Fruit fly (Drosophila melanogaster) whole organism, embryonic: ENCODE measurements around the gene CG6012.

ENCODE experiments used
- Antp ChIP-seq: fragments of 200-800 bp; sonication (Bioruptor generic); optimal IDR thresholded peaks from 3 replicates; lab custom pipeline; 2016; ENCODE audit warnings: missing biosample characterization, missing genetic modification characterization
- Atf-2 ChIP-seq: fragments of 200-800 bp; sonication (Bioruptor generic); optimal IDR thresholded peaks from 2 replicates; lab custom pipeline; 2016; ENCODE audit warnings: missing biosample characterization, missing genetic modification characterization
- BtbVII ChIP-seq: fragments of 200-800 bp; sonication (Bioruptor generic); optimal IDR thresholded peaks from 3 replicates; lab custom pipeline; 2017; ENCODE audit warnings: missing biosample characterization, mild to moderate bottlenecking, missing genetic modification characterization
- CG10979 ChIP-seq: fragments of 200-800 bp; sonication (Bioruptor generic); optimal IDR thresholded peaks from 2 replicates; lab custom pipeline; 2018; ENCODE audit warnings: missing biosample characterization, mild to moderate bottlenecking, missing genetic modification characterization, moderate library complexity
- CG11093 ChIP-seq: fragments of 200-800 bp; sonication (Bioruptor generic); IDR thresholded peaks from 3 replicates; pipeline ENCODE4 v1.3.6; 2022; ENCODE audit warnings: missing biosample characterization, missing genetic modification characterization
- CG13424 ChIP-seq: fragments of 200-800 bp; sonication (Bioruptor generic); optimal IDR thresholded peaks from 2 replicates; lab custom pipeline; 2019; ENCODE audit warnings: missing biosample characterization, mild to moderate bottlenecking, missing genetic modification characterization, moderate library complexity
- CG14014 ChIP-seq: fragments of 200-800 bp; sonication (Bioruptor generic); IDR thresholded peaks from 2 replicates; pipeline ENCODE4 v1.3.6; 2022; ENCODE audit warnings: missing biosample characterization, missing genetic modification characterization
- CG15269 ChIP-seq: fragments of 200-800 bp; sonication (Bioruptor generic); optimal IDR thresholded peaks from 2 replicates; lab custom pipeline; 2018; ENCODE audit warnings: missing biosample characterization, mild to moderate bottlenecking, missing genetic modification characterization, moderate library complexity
- CG15514 ChIP-seq: fragments of 200-800 bp; sonication (Bioruptor generic); optimal IDR thresholded peaks from 3 replicates; lab custom pipeline; 2017; ENCODE audit warnings: missing biosample characterization, missing genetic modification characterization, mild to moderate bottlenecking, moderate library complexity, missing genetic modification reagents
- CG1647 ChIP-seq: fragments of 200-800 bp; sonication (Bioruptor generic); optimal IDR thresholded peaks from 3 replicates; lab custom pipeline; 2016; ENCODE audit warnings: missing biosample characterization, missing genetic modification characterization
- CG17385 ChIP-seq: fragments of 200-800 bp; sonication (Bioruptor generic); optimal IDR thresholded peaks from 3 replicates; lab custom pipeline; 2018; ENCODE audit warnings: missing biosample characterization, mild to moderate bottlenecking, missing genetic modification characterization
- CG3163 ChIP-seq: fragments of 200-800 bp; sonication (Bioruptor generic); optimal IDR thresholded peaks from 3 replicates; lab custom pipeline; 2016; ENCODE audit warnings: missing biosample characterization, missing genetic modification characterization
- CG33213 ChIP-seq: fragments of 200-800 bp; sonication (Bioruptor generic); optimal IDR thresholded peaks from 3 replicates; lab custom pipeline; 2016; ENCODE audit warnings: missing biosample characterization, missing genetic modification characterization
- CG3407 ChIP-seq: fragments of 200-800 bp; sonication (Bioruptor generic); optimal IDR thresholded peaks from 2 replicates; lab custom pipeline; 2018; ENCODE audit warnings: missing biosample characterization, mild to moderate bottlenecking, missing genetic modification characterization
- CG34376 ChIP-seq: fragments of 200-800 bp; sonication (Bioruptor generic); optimal IDR thresholded peaks from 2 replicates; lab custom pipeline; 2018; ENCODE audit warnings: missing biosample characterization, mild to moderate bottlenecking, missing genetic modification characterization
- CG4424 ChIP-seq: fragments of 200-800 bp; sonication (Bioruptor generic); optimal IDR thresholded peaks from 3 replicates; lab custom pipeline; 2016; ENCODE audit warnings: missing biosample characterization, missing genetic modification characterization
- CG7357 ChIP-seq: fragments of 200-800 bp; sonication (Bioruptor generic); IDR thresholded peaks from 3 replicates; pipeline ENCODE4 v1.3.6; 2022; ENCODE audit warnings: missing biosample characterization, missing genetic modification characterization
- CG8924 ChIP-seq: fragments of 200-800 bp; optimal IDR thresholded peaks from 3 replicates; lab custom pipeline; 2019; ENCODE audit warnings: missing biosample characterization, mild to moderate bottlenecking, missing genetic modification characterization, moderate library complexity
- CG9817 ChIP-seq: fragments of 200-800 bp; sonication (Bioruptor generic); optimal IDR thresholded peaks from 2 replicates; lab custom pipeline; 2018; ENCODE audit warnings: missing biosample characterization, mild to moderate bottlenecking, missing genetic modification characterization, moderate library complexity
- D19B ChIP-seq: fragments of 200-800 bp; sonication (Bioruptor generic); optimal IDR thresholded peaks from 2 replicates; lab custom pipeline; 2017; ENCODE audit warnings: missing biosample characterization, mild to moderate bottlenecking, missing genetic modification characterization
- Fer2 ChIP-seq: fragments of 200-800 bp; sonication (Bioruptor generic); optimal IDR thresholded peaks from 2 replicates; lab custom pipeline; 2018; ENCODE audit warnings: missing biosample characterization, mild to moderate bottlenecking, missing genetic modification characterization, moderate library complexity
- HHEX ChIP-seq: fragments of 200-800 bp; sonication (Bioruptor generic); optimal IDR thresholded peaks from 3 replicates; lab custom pipeline; 2017; ENCODE audit warnings: missing biosample characterization, mild to moderate bottlenecking, missing genetic modification characterization, missing genetic modification reagents
- HmgZ ChIP-seq: fragments of 200-800 bp; sonication (Bioruptor generic); optimal IDR thresholded peaks from 2 replicates; lab custom pipeline; 2018; ENCODE audit warnings: missing biosample characterization, mild to moderate bottlenecking, missing genetic modification characterization
- Hmr ChIP-seq: fragments of 200-800 bp; sonication (Bioruptor generic); optimal IDR thresholded peaks from 3 replicates; lab custom pipeline; 2017; ENCODE audit warnings: mild to moderate bottlenecking, missing biosample characterization, missing genetic modification reagents, missing genetic modification characterization
- Kr ChIP-seq: fragments of 200-800 bp; sonication (Bioruptor generic); optimal IDR thresholded peaks from 2 replicates; lab custom pipeline; 2017; ENCODE audit warnings: missing biosample characterization, mild to moderate bottlenecking, missing genetic modification characterization
- NC2α ChIP-seq: fragments of 200-800 bp; sonication (Bioruptor generic); optimal IDR thresholded peaks from 2 replicates; lab custom pipeline; 2016; ENCODE audit warnings: missing biosample characterization, missing genetic modification characterization
- Nf-YB ChIP-seq: fragments of 200-800 bp; sonication (Bioruptor generic); optimal IDR thresholded peaks from 3 replicates; lab custom pipeline; 2019; ENCODE audit warnings: missing biosample characterization, mild to moderate bottlenecking, missing genetic modification characterization, moderate library complexity
- PHDP ChIP-seq: fragments of 200-800 bp; sonication (Bioruptor generic); optimal IDR thresholded peaks from 3 replicates; lab custom pipeline; 2018; ENCODE audit warnings: missing biosample characterization, mild to moderate bottlenecking, missing genetic modification characterization, moderate library complexity
- ab ChIP-seq: fragments of 200-800 bp; sonication (Bioruptor generic); optimal IDR thresholded peaks from 2 replicates; lab custom pipeline; 2016; ENCODE audit warnings: missing biosample characterization, missing genetic modification characterization
- ac ChIP-seq: fragments of 200-800 bp; sonication (Bioruptor generic); optimal IDR thresholded peaks from 3 replicates; lab custom pipeline; 2017; ENCODE audit warnings: missing biosample characterization, mild to moderate bottlenecking, missing genetic modification characterization
- ara ChIP-seq: fragments of 200-800 bp; sonication (Bioruptor generic); IDR thresholded peaks from 2 replicates; pipeline ENCODE4 v1.3.6; 2022; ENCODE audit warnings: missing biosample characterization, missing genetic modification characterization
- bcd ChIP-seq: fragments of 200-800 bp; sonication (Bioruptor generic); optimal IDR thresholded peaks from 2 replicates; lab custom pipeline; 2017; ENCODE audit warnings: missing biosample characterization, mild to moderate bottlenecking, missing genetic modification characterization
- cas ChIP-seq: fragments of 200-800 bp; sonication (Bioruptor generic); IDR thresholded peaks from 2 replicates; pipeline ENCODE4 v1.3.6; 2022; ENCODE audit warnings: missing biosample characterization, missing genetic modification characterization
- chm ChIP-seq: fragments of 200-800 bp; sonication (Bioruptor generic); IDR thresholded peaks from 2 replicates; pipeline ENCODE4 v1.3.6; 2022; ENCODE audit warnings: missing biosample characterization, missing genetic modification characterization
- ci ChIP-seq: fragments of 200-800 bp; sonication (Bioruptor generic); IDR thresholded peaks from 3 replicates; pipeline ENCODE4 v1.3.6; 2022; ENCODE audit warnings: missing biosample characterization, missing genetic modification characterization
- crp ChIP-seq, 2 experiments: fragments of 200-800 bp; sonication (Bioruptor generic); optimal IDR thresholded peaks; 2 replicates in 1 of 2; 3 replicates in 1 of 2; lab custom pipeline; 2017; ENCODE audit warnings: missing biosample characterization in 2 of 2, missing genetic modification characterization in 2 of 2, mild to moderate bottlenecking in 1 of 2, moderate library complexity in 1 of 2
- dati ChIP-seq: fragments of 200-800 bp; sonication (Bioruptor generic); IDR thresholded peaks from 2 replicates; pipeline ENCODE4 v1.3.6; 2022; ENCODE audit warnings: missing biosample characterization, missing genetic modification characterization
- dimm ChIP-seq: fragments of 200-800 bp; sonication (Bioruptor generic); IDR thresholded peaks from 2 replicates; pipeline ENCODE4 v1.3.6; 2022; ENCODE audit warnings: missing biosample characterization, missing genetic modification characterization
- exex ChIP-seq: fragments of 200-800 bp; sonication (Bioruptor generic); optimal IDR thresholded peaks from 4 replicates; lab custom pipeline; 2018; ENCODE audit warnings: missing biosample characterization, mild to moderate bottlenecking, missing genetic modification characterization, moderate library complexity
- fd3F ChIP-seq: fragments of 200-800 bp; sonication (Bioruptor generic); optimal IDR thresholded peaks from 2 replicates; lab custom pipeline; 2018; ENCODE audit warnings: missing biosample characterization, mild to moderate bottlenecking, missing genetic modification characterization, moderate library complexity
- gem ChIP-seq: fragments of 200-800 bp; sonication (Bioruptor generic); optimal IDR thresholded peaks from 2 replicates; lab custom pipeline; 2019; ENCODE audit warnings: missing biosample characterization, mild to moderate bottlenecking, missing genetic modification characterization, moderate library complexity
- hth ChIP-seq: fragments of >200 bp; optimal IDR thresholded peaks from 2 replicates; lab custom pipeline; 2017; ENCODE audit warnings: inconsistent platforms
- kah ChIP-seq: fragments of 200-800 bp; sonication (Bioruptor generic); optimal IDR thresholded peaks from 2 replicates; lab custom pipeline; 2018; ENCODE audit warnings: missing biosample characterization, mild to moderate bottlenecking, missing genetic modification characterization
- mld ChIP-seq: fragments of 200-800 bp; sonication (Bioruptor generic); IDR thresholded peaks from 3 replicates; pipeline ENCODE4 v1.3.6; 2022; ENCODE audit warnings: missing biosample characterization, missing genetic modification characterization; ENCODE audit not compliant: partially characterized antibody
- salm ChIP-seq: fragments of 200-800 bp; sonication (Bioruptor generic); optimal IDR thresholded peaks from 2 replicates; lab custom pipeline; 2018; ENCODE audit warnings: missing biosample characterization, mild to moderate bottlenecking, missing genetic modification characterization
- sima ChIP-seq: fragments of 200-800 bp; sonication (Bioruptor generic); optimal IDR thresholded peaks from 2 replicates; lab custom pipeline; 2016; ENCODE audit warnings: missing biosample characterization, missing genetic modification characterization
- so ChIP-seq: fragments of 200-800 bp; sonication (Bioruptor generic); IDR thresholded peaks from 3 replicates; pipeline ENCODE4 v1.3.6; 2022; ENCODE audit warnings: missing biosample characterization, missing genetic modification characterization
- stc ChIP-seq: fragments of 200-800 bp; sonication (Bioruptor generic); IDR thresholded peaks from 2 replicates; pipeline ENCODE4 v1.3.6; 2022; ENCODE audit warnings: missing biosample characterization, missing genetic modification characterization
- sug ChIP-seq: fragments of 200-800 bp; optimal IDR thresholded peaks from 2 replicates; lab custom pipeline; 2019; ENCODE audit warnings: missing biosample characterization, mild to moderate bottlenecking, missing genetic modification characterization, moderate library complexity
- tup ChIP-seq: fragments of 200-800 bp; sonication (Bioruptor generic); optimal IDR thresholded peaks from 2 replicates; lab custom pipeline; 2016; ENCODE audit warnings: missing biosample characterization, mild to moderate bottlenecking, missing genetic modification characterization, moderate library complexity
- unpg ChIP-seq: fragments of 200-800 bp; sonication (Bioruptor generic); optimal IDR thresholded peaks from 3 replicates; lab custom pipeline; 2018; ENCODE audit warnings: missing biosample characterization, mild to moderate bottlenecking, missing genetic modification characterization, moderate library complexity
- zfh2 ChIP-seq: fragments of 200-800 bp; sonication (Bioruptor generic); optimal IDR thresholded peaks from 2 replicates; lab custom pipeline; 2016; ENCODE audit warnings: missing biosample characterization, missing genetic modification characterization

CG6012 gene

DNA sequence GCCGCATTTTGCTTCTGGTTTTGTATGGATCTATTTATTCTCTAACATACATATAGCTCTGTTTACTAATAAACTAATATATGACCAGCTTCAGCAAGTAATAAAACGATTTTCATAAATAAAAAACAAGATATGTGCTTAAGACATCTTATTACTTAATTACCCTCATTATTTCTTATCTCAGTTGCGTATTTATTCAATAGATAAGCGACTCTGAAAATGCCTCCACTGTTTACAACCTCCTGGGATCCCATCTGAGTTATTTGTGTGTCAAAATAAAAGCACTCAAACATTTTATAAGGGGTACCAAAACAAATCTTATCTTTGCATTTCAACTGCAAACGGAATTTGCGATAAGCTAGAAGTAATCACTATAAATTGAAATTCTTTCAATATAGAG lies 41.6 kb downstream of the CG6012 start (continued):
- TF ChIP-seq HmgZ (tag; lab: Kevin White, UChicago) (peak; percentile 14), exex (tag; lab: Kevin White, UChicago) (peak; percentile 97), CG10979 (no peak), Fer2 (tag; lab: Kevin White, UChicago) (peak; percentile 38), CG15269 (tag; lab: Kevin White, UChicago) (peak; percentile 48), CG13424 (tag; lab: Kevin White, UChicago) (peak; percentile 17), bcd (GFP tag; lab: Kevin White, UChicago) (no peak), CG3407 (no peak), salm (tag; lab: Kevin White, UChicago) (peak; percentile 55), so (no peak), dimm (GFP tag; lab: Robert Waterston, UW) (no peak), CG1647 (no peak), CG15514 (GFP tag; lab: Kevin White, UChicago) (peak; percentile 32), ara (GFP tag; lab: Robert Waterston, UW) (0 out of 2 replicates have a peak, but pooled peaks have one; percentile 31), unpg (GFP tag; lab: Kevin White, UChicago) (peak; percentile 50), CG34376 (GFP tag; lab: Kevin White, UChicago) (peak; percentile 71), Hmr (GFP tag; lab: Kevin White, UChicago) (peak; percentile 61), CG8924 (tag; lab: Kevin White, UChicago) (peak; percentile 20), dati (GFP tag; lab: Robert Waterston, UW) (no peak), stc (no peak), fd3F (GFP tag; lab: Kevin White, UChicago) (peak; percentile 1), sug (tag; lab: Kevin White, UChicago) (peak; percentile 83), CG3163 (no peak), CG14014 (GFP tag; lab: Robert Waterston, UW) (peak; percentile 40; the same call in 1 of the 2 replicates), kah (GFP tag; lab: Kevin White, UChicago) (peak; percentile 4), chm (no peak), HHEX (GFP tag; lab: Kevin White, UChicago) (peak; percentile 27), D19B (GFP tag; lab: Kevin White, UChicago) (no peak), Antp (GFP tag; lab: Kevin White, UChicago) (no peak), PHDP (tag; lab: Kevin White, UChicago) (peak; percentile 74), gem (tag; lab: Kevin White, UChicago) (peak; percentile 25), CG11093 (no peak), CG17385 (peak; percentile 9), crp (GFP tag; optimal IDR thresholded peaks at IDR 0.05; lab: Kevin White, UChicago) (no peak), CG33213 (GFP tag; lab: Kevin White, UChicago) (no peak), BtbVII (peak; percentile 57)

DNA sequence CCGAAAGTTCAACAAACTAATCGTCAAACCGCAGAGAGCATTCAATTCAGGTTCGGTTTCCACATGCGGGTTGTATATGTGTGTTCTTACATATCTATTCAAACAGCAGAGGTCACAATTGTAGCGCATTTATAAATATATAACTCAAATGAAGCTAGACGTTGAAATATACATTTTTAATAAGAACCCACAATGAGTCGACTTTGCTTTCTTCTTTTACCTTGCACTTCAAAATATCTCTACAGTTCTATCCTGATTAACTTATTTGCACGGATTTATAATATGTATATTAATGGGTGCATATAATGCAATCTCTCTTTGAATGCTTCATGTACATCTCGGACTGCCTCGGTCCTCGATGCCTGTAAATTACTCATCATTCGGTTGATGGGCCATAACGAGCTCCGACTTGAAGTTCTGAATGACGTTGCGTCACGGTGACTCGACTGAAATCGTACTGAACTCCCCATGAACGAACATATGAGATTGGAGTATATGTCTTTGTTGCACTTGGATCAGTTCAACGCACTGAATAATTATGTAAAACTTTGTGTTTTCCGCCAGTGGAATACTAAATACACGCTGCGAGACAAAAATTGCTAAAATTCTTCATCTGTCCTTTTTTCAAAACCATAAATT lies 42.8 kb downstream of the CG6012 start:
- TF ChIP-seq mld (GFP tag; lab: Robert Waterston, UW) (no peak), NC2α (GFP tag; lab: Kevin White, UChicago) (no peak), zfh2 (GFP tag; lab: Kevin White, UChicago) (no peak), CG4424 (GFP tag; lab: Kevin White, UChicago) (peak; percentile 53), Kr (no peak), Nf-YB (peak; percentile 30), PHDP (tag; lab: Kevin White, UChicago) (peak; percentile 21), sima (GFP tag; lab: Kevin White, UChicago) (no peak), tup (GFP tag; lab: Kevin White, UChicago) (no peak), ci (GFP tag; lab: Robert Waterston, UW) (no peak), hth (no peak), ab (no peak), Atf-2 (no peak), CG9817 (no peak), cas (no peak), CG7357 (GFP tag; lab: Robert Waterston, UW) (no peak), ac (GFP tag; lab: Kevin White, UChicago) (no peak)
